Fruit fly (Drosophila melanogaster): ENCODE results near the gene Pgant4.

Gene Pgant4

DNA sequence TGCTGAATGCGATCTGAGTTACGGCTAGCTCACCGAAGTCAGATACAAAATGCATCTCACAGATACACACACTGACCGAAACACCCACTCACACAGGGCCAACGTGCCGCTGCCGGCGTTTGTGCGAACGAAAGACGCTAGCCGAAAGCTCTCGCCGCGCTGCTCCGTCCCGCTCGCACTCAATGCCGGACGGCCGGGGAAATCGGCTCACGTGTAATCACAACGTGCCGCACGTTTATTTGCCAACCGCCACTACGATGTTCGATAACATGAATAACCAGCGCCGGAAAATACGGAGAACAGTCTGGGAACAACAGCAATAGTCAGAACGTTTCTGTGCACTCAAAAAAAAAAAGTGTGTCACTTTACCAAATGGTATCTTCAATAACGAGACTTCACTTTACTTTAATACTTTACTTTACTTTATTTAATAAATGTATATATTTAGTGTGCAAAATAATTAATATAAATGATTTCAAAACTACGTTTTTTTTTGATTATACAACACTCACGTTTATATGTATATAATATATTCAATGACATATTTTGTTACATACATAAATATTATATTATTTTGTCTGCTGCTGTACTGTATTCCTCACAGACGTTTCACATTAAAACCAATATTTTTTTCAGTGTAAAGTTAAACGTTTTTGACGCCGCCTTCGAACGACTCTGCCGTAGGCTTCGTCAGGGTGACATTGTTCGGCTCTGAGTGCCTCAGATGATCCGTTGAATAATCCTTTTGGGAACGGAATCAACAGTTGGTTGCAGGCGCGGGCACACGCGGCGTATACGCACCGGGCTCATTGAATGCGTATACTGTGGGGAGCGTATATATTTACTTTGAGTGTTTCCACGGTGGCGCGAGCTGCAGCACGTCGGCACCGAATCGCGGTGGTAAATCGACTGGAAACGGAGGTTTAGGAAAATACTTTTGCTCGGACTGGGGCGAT, 35.1 kb downstream of the Pgant4 start, which contains the start of gene tim (continued):
- TF ChIP-seq Dll (GFP tag; IDR thresholded peaks at IDR 0.05; ENCODE audit: partially characterized antibody) (no peak), ewg (GFP tag; optimal IDR thresholded peaks at IDR 0.05) (peak; percentile 14), bsh (GFP tag; optimal IDR thresholded peaks at IDR 0.05) (peak in 1 of 2 experiments; percentile 50), dpn (GFP tag; optimal IDR thresholded peaks at IDR 0.05) (peak in 1 of 2 experiments; percentile 31), jumu (GFP tag; optimal IDR thresholded peaks at IDR 0.05) (no peak), CG11504 (tag; optimal IDR thresholded peaks at IDR 0.05) (peak; percentile 76), CG10654 (GFP tag; optimal IDR thresholded peaks at IDR 0.05) (peak; percentile 16), row (GFP tag; IDR thresholded peaks at IDR 0.05) (peak; percentile 36; the same call in 2 of the 3 replicates), ab (GFP tag; optimal IDR thresholded peaks at IDR 0.05) (no peak), CG13775 (GFP tag; optimal IDR thresholded peaks at IDR 0.05) (peak; percentile 13), her (GFP tag; optimal IDR thresholded peaks at IDR 0.05) (no peak), Deaf1 (tag; optimal IDR thresholded peaks at IDR 0.05) (peak; percentile 72), otp (GFP tag; IDR thresholded peaks at IDR 0.05) (no peak), disco-r (GFP tag; optimal IDR thresholded peaks at IDR 0.05) (no peak), br (optimal IDR thresholded peaks at IDR 0.05) (no peak), hbn (GFP tag; IDR thresholded peaks at IDR 0.05; ENCODE audit: partially characterized antibody) (no peak), Meics (GFP tag; optimal IDR thresholded peaks at IDR 0.05) (peak; percentile 44), nmo (GFP tag; optimal IDR thresholded peaks at IDR 0.05) (peak; percentile 59), CG12744 (GFP tag; optimal IDR thresholded peaks at IDR 0.05) (no peak), CG6765 (GFP tag; optimal IDR thresholded peaks at IDR 0.05) (no peak), Ptx1 (GFP tag; IDR thresholded peaks at IDR 0.05) (peak; percentile 62; the same call in 1 of the 2 replicates), CoRest (tag; optimal IDR thresholded peaks at IDR 0.05) (peak; percentile 46), cg (GFP tag; optimal IDR thresholded peaks at IDR 0.05) (peak; percentile 77), CG7372 (GFP tag; IDR thresholded peaks at IDR 0.05) (peak; percentile 54), Nf-YA (GFP tag; IDR thresholded peaks at IDR 0.05) (0 out of 2 replicates have a peak, but pooled peaks have one; percentile 15), CG1832 (GFP tag; optimal IDR thresholded peaks at IDR 0.05) (peak; percentile 59), Spps (tag; optimal IDR thresholded peaks at IDR 0.05) (no peak), fd96Cb (tag; optimal IDR thresholded peaks at IDR 0.05) (peak; percentile 47), Sox102F (GFP tag; optimal IDR thresholded peaks at IDR 0.05) (peak; percentile 77), Ssrp (tag; optimal IDR thresholded peaks at IDR 0.05) (peak; percentile 40), CG14710 (tag; optimal IDR thresholded peaks at IDR 0.05) (peak; percentile 39), Xrp1 (GFP tag; IDR thresholded peaks at IDR 0.05) (0 out of 2 replicates have a peak, but pooled peaks have one; percentile 16), Drgx (GFP tag; IDR thresholded peaks at IDR 0.05) (peak; percentile 13; the same call in 1 of the 2 replicates), Pdp1 (GFP tag; optimal IDR thresholded peaks at IDR 0.05) (peak in 1 of 2 experiments; percentile 76), unc-4 (GFP tag; IDR thresholded peaks at IDR 0.05; ENCODE audit: partially characterized antibody) (no peak), CG2875 (GFP tag; optimal IDR thresholded peaks at IDR 0.05) (peak; percentile 5), CG5245 (GFP tag; optimal IDR thresholded peaks at IDR 0.05) (no peak), tio (GFP tag; optimal IDR thresholded peaks at IDR 0.05) (no peak), CG12071 (GFP tag; optimal IDR thresholded peaks at IDR 0.05) (no peak), cwo (GFP tag; optimal IDR thresholded peaks at IDR 0.05) (peak; percentile 99), grau (tag; optimal IDR thresholded peaks at IDR 0.05) (peak; percentile 56), ttk (GFP tag; IDR thresholded peaks at IDR 0.05) (no peak), hkb (optimal IDR thresholded peaks at IDR 0.05) (no peak), hkb (GFP tag; IDR thresholded peaks at IDR 0.05) (peak; percentile 14; the same call in 1 of the 2 replicates), CG12104 (GFP tag; optimal IDR thresholded peaks at IDR 0.05) (peak; percentile 31), CG32772 (GFP tag; IDR thresholded peaks at IDR 0.05) (no peak), CG34422 (GFP tag; IDR thresholded peaks at IDR 0.05) (peak; percentile 53; the same call in 1 of the 3 replicates), dm (GFP tag; optimal IDR thresholded peaks at IDR 0.05) (no peak)
